Worm (Caenorhabditis elegans) whole organism, mixed stage, embryonic: ENCODE results near the gene F52H2.15.

ENCODE experiments used
- M03D4.4 ChIP-seq: sonication (generic microtip); optimal IDR thresholded peaks from 2 replicates; lab custom pipeline; 2017; ENCODE audit warnings: mild to moderate bottlenecking, missing genetic modification characterization, missing compliant biosample characterization
- bed-3 ChIP-seq: fragments of 200-800 bp; sonication (Bioruptor generic); optimal IDR thresholded peaks from 3 replicates; lab custom pipeline; 2018; ENCODE audit warnings: mild to moderate bottlenecking, missing genetic modification characterization, moderate library complexity, missing compliant biosample characterization
- blmp-1 ChIP-seq: fragments of 150-350 bp; optimal IDR thresholded peaks from 2 replicates; lab custom pipeline; 2014; ENCODE audit warnings: missing biosample characterization, missing genetic modification characterization
- ceh-39 ChIP-seq: fragments of 150-350 bp; optimal IDR thresholded peaks from 2 replicates; lab custom pipeline; 2014; ENCODE audit warnings: missing biosample characterization, missing genetic modification characterization
- ceh-43 ChIP-seq: fragments of 200-800 bp; sonication (Bioruptor generic); optimal IDR thresholded peaks from 2 replicates; lab custom pipeline; 2018; ENCODE audit warnings: mild to moderate bottlenecking, missing genetic modification characterization, moderate library complexity, missing compliant biosample characterization
- ceh-83 ChIP-seq: fragments of 200-800 bp; sonication (Bioruptor generic); optimal IDR thresholded peaks from 2 replicates; lab custom pipeline; 2018; ENCODE audit warnings: mild to moderate bottlenecking, missing genetic modification characterization, missing compliant biosample characterization
- ces-1 ChIP-seq: fragments of 150-350 bp; optimal IDR thresholded peaks from 2 replicates; lab custom pipeline; 2014; ENCODE audit warnings: missing biosample characterization, missing genetic modification reagents, missing genetic modification characterization
- cnd-1 ChIP-seq: fragments of 200-800 bp; sonication (Bioruptor generic); optimal IDR thresholded peaks from 2 replicates; lab custom pipeline; 2018; ENCODE audit warnings: mild to moderate bottlenecking, missing genetic modification characterization, missing compliant biosample characterization
- drap-1 ChIP-seq: fragments of 200-800 bp; sonication (Bioruptor generic); optimal IDR thresholded peaks from 3 replicates; lab custom pipeline; 2018; ENCODE audit warnings: mild to moderate bottlenecking, missing genetic modification characterization, missing compliant biosample characterization
- elt-1 ChIP-seq: sonication (generic microtip); optimal IDR thresholded peaks from 2 replicates; lab custom pipeline; 2017; ENCODE audit warnings: missing genetic modification characterization, mild to moderate bottlenecking, missing compliant biosample characterization, antibody characterized with exemption, moderate library complexity, borderline replicate concordance; ENCODE audit not compliant: insufficient read depth
- elt-3 ChIP-seq: fragments of 150-350 bp; optimal IDR thresholded peaks from 2 replicates; lab custom pipeline; 2014; ENCODE audit warnings: missing biosample characterization, missing genetic modification characterization
- flh-1 ChIP-seq: fragments of 200-800 bp; sonication (Bioruptor generic); optimal IDR thresholded peaks from 2 replicates; lab custom pipeline; 2018; ENCODE audit warnings: mild to moderate bottlenecking, missing genetic modification characterization, moderate library complexity, missing compliant biosample characterization
- ham-2 ChIP-seq: fragments of 200-800 bp; sonication (Bioruptor generic); optimal IDR thresholded peaks from 2 replicates; lab custom pipeline; 2018; ENCODE audit warnings: mild to moderate bottlenecking, missing genetic modification characterization, missing compliant biosample characterization
- hlh-1 ChIP-seq: fragments of 150-350 bp; optimal IDR thresholded peaks from 2 replicates; lab custom pipeline; 2014; ENCODE audit warnings: missing biosample characterization, missing genetic modification reagents, missing genetic modification characterization
- lin-13 ChIP-seq: fragments of 150-350 bp; optimal IDR thresholded peaks from 2 replicates; lab custom pipeline; 2014; ENCODE audit warnings: missing biosample characterization, missing genetic modification characterization
- lin-32 ChIP-seq: fragments of 200-800 bp; sonication (Bioruptor generic); optimal IDR thresholded peaks from 2 replicates; lab custom pipeline; 2018; ENCODE audit warnings: mild to moderate bottlenecking, missing genetic modification characterization, missing compliant biosample characterization
- lsy-2 ChIP-seq: fragments of 150-350 bp; optimal IDR thresholded peaks from 2 replicates; lab custom pipeline; 2014; ENCODE audit warnings: missing biosample characterization, missing genetic modification characterization
- mab-5 ChIP-seq: fragments of 150-350 bp; optimal IDR thresholded peaks from 2 replicates; lab custom pipeline; 2014; ENCODE audit warnings: missing biosample characterization, missing genetic modification characterization
- mep-1 ChIP-seq: fragments of 150-350 bp; optimal IDR thresholded peaks from 2 replicates; lab custom pipeline; 2017; ENCODE audit warnings: missing biosample characterization, missing genetic modification reagents, missing genetic modification characterization, inconsistent platforms
- mls-2 ChIP-seq: sonication (generic microtip); optimal IDR thresholded peaks from 2 replicates; lab custom pipeline; 2016; ENCODE audit warnings: mild to moderate bottlenecking, missing genetic modification characterization, moderate library complexity, missing compliant biosample characterization
- nhr-12 ChIP-seq: fragments of 150-350 bp; optimal IDR thresholded peaks from 2 replicates; lab custom pipeline; 2014; ENCODE audit warnings: missing biosample characterization, missing genetic modification characterization
- nhr-2 ChIP-seq: fragments of 150-350 bp; optimal IDR thresholded peaks from 2 replicates; lab custom pipeline; 2014; ENCODE audit warnings: missing biosample characterization, missing genetic modification characterization
- nhr-237 ChIP-seq: fragments of 150-350 bp; optimal IDR thresholded peaks from 2 replicates; lab custom pipeline; 2014; ENCODE audit warnings: missing biosample characterization, missing genetic modification characterization
- nhr-28 ChIP-seq: fragments of 150-350 bp; optimal IDR thresholded peaks from 2 replicates; lab custom pipeline; 2014; ENCODE audit warnings: missing biosample characterization, missing genetic modification characterization
- nhr-76 ChIP-seq: sonication (generic microtip); optimal IDR thresholded peaks from 2 replicates; lab custom pipeline; 2017; ENCODE audit warnings: missing biosample characterization, missing genetic modification characterization
- pha-4 ChIP-seq: fragments of 150-350 bp; optimal IDR thresholded peaks from 2 replicates; lab custom pipeline; 2018; ENCODE audit warnings: missing biosample characterization, missing genetic modification reagents, missing genetic modification characterization
- sem-2 ChIP-seq: fragments of 200-800 bp; sonication (Bioruptor generic); optimal IDR thresholded peaks from 2 replicates; lab custom pipeline; 2018; ENCODE audit warnings: mild to moderate bottlenecking, missing genetic modification characterization, missing compliant biosample characterization
- snpc-4 ChIP-seq: fragments of 150-350 bp; optimal IDR thresholded peaks from 2 replicates; lab custom pipeline; 2014; ENCODE audit warnings: missing biosample characterization, missing genetic modification characterization
- sptf-1 ChIP-seq: sonication (generic microtip); optimal IDR thresholded peaks from 2 replicates; lab custom pipeline; 2017; ENCODE audit warnings: mild to moderate bottlenecking, missing genetic modification characterization, moderate library complexity, missing compliant biosample characterization
- tbx-8 ChIP-seq: fragments of 200-800 bp; sonication (Bioruptor generic); optimal IDR thresholded peaks from 2 replicates; lab custom pipeline; 2018; ENCODE audit warnings: mild to moderate bottlenecking, missing genetic modification characterization, moderate library complexity, missing compliant biosample characterization
- unc-120 ChIP-seq: sonication (generic microtip); optimal IDR thresholded peaks from 2 replicates; lab custom pipeline; 2017; ENCODE audit warnings: missing genetic modification characterization, missing compliant biosample characterization; ENCODE audit not compliant: poor library complexity, severe bottlenecking
- unc-39 ChIP-seq: fragments of 150-350 bp; optimal IDR thresholded peaks from 2 replicates; lab custom pipeline; 2014; ENCODE audit warnings: missing biosample characterization, missing genetic modification characterization
- unc-62 ChIP-seq: fragments of 150-350 bp; optimal IDR thresholded peaks from 2 replicates; lab custom pipeline; 2014; ENCODE audit warnings: missing biosample characterization, missing genetic modification reagents, missing genetic modification characterization
- zip-8 ChIP-seq: fragments of 150-350 bp; optimal IDR thresholded peaks from 2 replicates; lab custom pipeline; 2014; ENCODE audit warnings: missing biosample characterization, missing genetic modification characterization
- ztf-11 ChIP-seq: fragments of 150-350 bp; optimal IDR thresholded peaks from 2 replicates; lab custom pipeline; 2014; ENCODE audit warnings: missing biosample characterization, missing genetic modification characterization

F52H2.15 gene

ce11 chrX:2527194-2527593 is 38.0 kb upstream of the F52H2.15 start:
- no peak for TF ChIP-seq unc-39 (tag; lab: Kevin White, UChicago)
- TF ChIP-seq, all 35 proteins: peak for 0

ce11 chrX:2527877-2528276 is 37.3 kb upstream of the F52H2.15 start:
- TF ChIP-seq tbx-8 = no peak
- TF ChIP-seq cnd-1 (tag; lab: Kevin White, UChicago) = peak; percentile 8
- peak; percentile 37 for TF ChIP-seq unc-120 (tag; lab: Kevin White, UChicago)
- peak; percentile 45 for TF ChIP-seq sptf-1 (tag; lab: Kevin White, UChicago)

ce11 chrX:2531276-2531675 is 33.9 kb upstream of the F52H2.15 start:
- TF ChIP-seq mab-5 (tag; lab: Kevin White, UChicago) (no peak), flh-1 (no peak), bed-3 (GFP tag; lab: Kevin White, UChicago) (no peak), lin-32 (GFP tag; lab: Kevin White, UChicago) (no peak), blmp-1 (tag; lab: Kevin White, UChicago) (no peak), M03D4.4 (tag; lab: Kevin White, UChicago) (no peak)

ce11 chrX:2532357-2532756 is 32.8 kb upstream of the F52H2.15 start, which contains the start of gene tbc-12:
Gene tbc-12, minus strand, starts transcription at chrX:2532457.
- TF ChIP-seq unc-120 (tag; lab: Kevin White, UChicago) = no peak
- TF ChIP-seq sptf-1 (tag; lab: Kevin White, UChicago) = no peak
- TF ChIP-seq ces-1 (GFP tag; lab: Kevin White, UChicago) = peak; percentile 30

- TF ChIP-seq mls-2 (tag; lab: Kevin White, UChicago) = peak; percentile 85
- peak; percentile 89 for TF ChIP-seq ces-1 (GFP tag; lab: Kevin White, UChicago)
- TF ChIP-seq nhr-237 (tag; lab: Kevin White, UChicago) = peak; percentile 42
- no peak for TF ChIP-seq elt-3 (tag; lab: Kevin White, UChicago)
- no peak for TF ChIP-seq elt-1
- peak; percentile 68 for TF ChIP-seq hlh-1 (tag; lab: Kevin White, UChicago)
- TF ChIP-seq ceh-39 (tag; lab: Kevin White, UChicago) = peak; percentile 73
- TF ChIP-seq blmp-1 (tag; lab: Kevin White, UChicago) = peak; percentile 86
- TF ChIP-seq drap-1 (GFP tag; lab: Kevin White, UChicago) = peak; percentile 72
- TF ChIP-seq ceh-43 (GFP tag; lab: Kevin White, UChicago) = no peak
- TF ChIP-seq unc-39 (tag; lab: Kevin White, UChicago) = no peak
- TF ChIP-seq nhr-28 (tag; lab: Kevin White, UChicago) = no peak
- TF ChIP-seq pha-4 (tag; lab: Kevin White, UChicago) = peak; percentile 78
- peak; percentile 77 for TF ChIP-seq sptf-1 (tag; lab: Kevin White, UChicago)
- TF ChIP-seq mab-5 (tag; lab: Kevin White, UChicago) = no peak
- no peak for TF ChIP-seq lin-32 (GFP tag; lab: Kevin White, UChicago)
- TF ChIP-seq snpc-4 (tag; lab: Kevin White, UChicago) = no peak
- peak; percentile 95 for TF ChIP-seq unc-62 (GFP tag; lab: Kevin White, UChicago)
- TF ChIP-seq lin-13 = peak; percentile 81
- peak; percentile 88 for TF ChIP-seq ztf-11 (tag; lab: Kevin White, UChicago)
- TF ChIP-seq tbx-8 = no peak
- peak; percentile 45 for TF ChIP-seq unc-120 (tag; lab: Kevin White, UChicago)
- TF ChIP-seq lsy-2 (tag; lab: Kevin White, UChicago) = peak; percentile 61
- no peak for TF ChIP-seq nhr-76
- peak; percentile 95 for TF ChIP-seq nhr-2 (tag; lab: Kevin White, UChicago)
- peak; percentile 86 for TF ChIP-seq ham-2 (GFP tag; lab: Kevin White, UChicago)
- TF ChIP-seq zip-8 (tag; lab: Kevin White, UChicago) = no peak
- TF ChIP-seq cnd-1 (tag; lab: Kevin White, UChicago) = peak; percentile 74
- no peak for TF ChIP-seq bed-3 (GFP tag; lab: Kevin White, UChicago)
- TF ChIP-seq nhr-12 (tag; lab: Kevin White, UChicago) = no peak
- TF ChIP-seq ceh-83 (GFP tag; lab: Kevin White, UChicago) = peak; percentile 60
- peak; percentile 67 for TF ChIP-seq mep-1 (tag; lab: Kevin White, UChicago)
- TF ChIP-seq M03D4.4 (tag; lab: Kevin White, UChicago) = peak; percentile 47
- no peak for TF ChIP-seq flh-1
- TF ChIP-seq sem-2 (GFP tag; lab: Kevin White, UChicago) = no peak
Observed at ce11 chrX:2536246-2536772, 28.8 kb upstream of the F52H2.15 start.
